Fruit fly (Drosophila melanogaster): ENCODE measurements around the gene Ptpmeg2.

The Ptpmeg2 gene

dm6 chrX:9658865-9659339 lies at the start of gene Ptpmeg2:
Ptpmeg2 (minus strand) TSS chrX:9659145.
- no peak for TF ChIP-seq CG13204 (GFP tag; optimal IDR thresholded peaks at IDR 0.05)
- TF ChIP-seq Ets98B (GFP tag; IDR thresholded peaks at IDR 0.05): peak; percentile 24; the same call in 1 of the 2 replicates
- TF ChIP-seq rn (GFP tag; IDR thresholded peaks at IDR 0.05): no peak
- TF ChIP-seq CG8159 (tag; optimal IDR thresholded peaks at IDR 0.05): peak; percentile 15
- TF ChIP-seq CG9948 (tag; optimal IDR thresholded peaks at IDR 0.05): no peak
- TF ChIP-seq CG34367 (tag; optimal IDR thresholded peaks at IDR 0.05): no peak
- peak; percentile 55; the same call in 1 of the 3 replicates for TF ChIP-seq CG4496 (GFP tag; IDR thresholded peaks at IDR 0.05)
- TF ChIP-seq CG12605 (GFP tag; IDR thresholded peaks at IDR 0.05): no peak
- no peak for TF ChIP-seq CG10348 (GFP tag; IDR thresholded peaks at IDR 0.05)
- TF ChIP-seq fd96Ca (GFP tag; IDR thresholded peaks at IDR 0.05): no peak
- TF ChIP-seq Pif1A (GFP tag; optimal IDR thresholded peaks at IDR 0.05): peak; percentile 8
- TF ChIP-seq CG14655 (GFP tag; optimal IDR thresholded peaks at IDR 0.05): peak; percentile 0
- TF ChIP-seq EcR (GFP tag; optimal IDR thresholded peaks at IDR 0.05): no peak
- TF ChIP-seq CG32121 (GFP tag; IDR thresholded peaks at IDR 0.05): no peak
- peak; percentile 5 for TF ChIP-seq CG15710 (tag; optimal IDR thresholded peaks at IDR 0.05)
- TF ChIP-seq CG17806 (tag; optimal IDR thresholded peaks at IDR 0.05): peak; percentile 22
- no peak for TF ChIP-seq Pif1B (GFP tag; optimal IDR thresholded peaks at IDR 0.05)
- TF ChIP-seq D1 (tag; optimal IDR thresholded peaks at IDR 0.05): no peak
- no peak for TF ChIP-seq CG8301 (tag; optimal IDR thresholded peaks at IDR 0.05)
- no peak for TF ChIP-seq gl (tag; optimal IDR thresholded peaks at IDR 0.05)
- TF ChIP-seq Snoo (tag; optimal IDR thresholded peaks at IDR 0.05): peak; percentile 9

DNA sequence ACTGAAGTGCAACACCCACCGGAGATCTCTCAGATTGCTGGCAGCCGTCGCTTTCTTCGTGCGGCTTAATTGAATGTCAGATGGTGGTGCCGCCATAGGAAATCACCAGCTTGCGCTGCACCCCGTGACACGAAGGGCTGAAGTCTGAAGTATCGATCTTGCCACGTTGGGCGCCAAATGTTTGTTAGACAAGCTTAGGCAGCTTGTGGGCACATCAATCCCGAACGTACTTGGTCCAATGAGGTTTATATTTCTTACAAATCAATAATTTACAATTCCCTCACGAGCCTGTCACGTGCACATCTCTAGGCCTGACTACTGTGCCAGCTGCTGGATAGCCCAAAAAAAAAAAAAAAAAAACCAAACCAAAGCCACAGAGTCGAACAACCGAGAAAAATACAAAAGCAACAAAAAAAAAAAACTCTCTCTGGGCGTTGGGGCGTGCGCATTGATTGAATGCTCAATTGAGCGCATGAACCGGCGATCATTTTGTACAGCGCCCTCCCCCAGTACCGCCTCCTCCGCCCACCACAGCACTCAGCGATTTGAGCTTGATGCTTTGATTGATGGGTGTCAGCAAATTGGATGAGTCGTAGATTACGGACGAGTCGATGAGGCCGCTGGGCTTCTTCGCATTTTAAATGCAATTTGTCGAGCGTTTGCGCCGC lies 49.0 kb upstream of the Ptpmeg2 start:
- TF ChIP-seq Snoo (tag; optimal IDR thresholded peaks at IDR 0.05) (no peak), gl (tag; optimal IDR thresholded peaks at IDR 0.05) (no peak), CG15710 (tag; optimal IDR thresholded peaks at IDR 0.05) (no peak), Pif1A (GFP tag; optimal IDR thresholded peaks at IDR 0.05) (no peak), CG32121 (GFP tag; IDR thresholded peaks at IDR 0.05) (no peak), fd96Ca (GFP tag; IDR thresholded peaks at IDR 0.05) (no peak), EcR (GFP tag; optimal IDR thresholded peaks at IDR 0.05) (no peak), CG17806 (tag; optimal IDR thresholded peaks at IDR 0.05) (no peak), CG12605 (GFP tag; IDR thresholded peaks at IDR 0.05) (no peak), D1 (tag; optimal IDR thresholded peaks at IDR 0.05) (no peak), Ets98B (GFP tag; IDR thresholded peaks at IDR 0.05) (no peak), CG10348 (GFP tag; IDR thresholded peaks at IDR 0.05) (no peak), CG13204 (GFP tag; optimal IDR thresholded peaks at IDR 0.05) (no peak), Pif1B (GFP tag; optimal IDR thresholded peaks at IDR 0.05) (no peak), CG34367 (tag; optimal IDR thresholded peaks at IDR 0.05) (no peak), CG4496 (GFP tag; IDR thresholded peaks at IDR 0.05) (no peak), rn (GFP tag; IDR thresholded peaks at IDR 0.05) (no peak), CG8159 (tag; optimal IDR thresholded peaks at IDR 0.05) (no peak), CG8301 (tag; optimal IDR thresholded peaks at IDR 0.05) (no peak), CG9948 (tag; optimal IDR thresholded peaks at IDR 0.05) (no peak)

DNA sequence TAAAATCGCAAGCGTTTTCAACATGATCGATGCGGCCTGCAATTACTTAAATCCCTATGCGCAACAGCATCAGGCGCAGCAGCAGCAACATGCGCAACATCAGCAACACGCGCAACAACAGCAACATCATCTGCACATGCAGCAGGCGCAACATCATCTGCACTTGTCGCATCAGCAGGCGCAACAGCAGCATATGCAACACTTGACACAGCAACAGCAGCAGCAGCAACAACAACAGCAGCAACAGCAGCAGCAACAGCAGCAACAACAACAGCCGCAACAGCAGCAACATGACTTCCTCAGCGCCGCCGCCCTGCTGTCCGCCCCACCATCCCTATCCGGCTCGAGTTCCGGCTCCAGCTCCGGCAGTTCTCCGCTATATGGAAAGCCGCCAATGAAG lies 35.7 kb upstream of the Ptpmeg2 start:
- TF ChIP-seq CG14655 (GFP tag; optimal IDR thresholded peaks at IDR 0.05) (no peak), gl (tag; optimal IDR thresholded peaks at IDR 0.05) (no peak), Pif1B (GFP tag; optimal IDR thresholded peaks at IDR 0.05) (no peak), CG10348 (GFP tag; IDR thresholded peaks at IDR 0.05) (no peak), CG32121 (GFP tag; IDR thresholded peaks at IDR 0.05) (no peak), EcR (GFP tag; optimal IDR thresholded peaks at IDR 0.05) (no peak), CG13204 (GFP tag; optimal IDR thresholded peaks at IDR 0.05) (no peak), Ets98B (GFP tag; IDR thresholded peaks at IDR 0.05) (no peak), fd96Ca (GFP tag; IDR thresholded peaks at IDR 0.05) (no peak), Snoo (tag; optimal IDR thresholded peaks at IDR 0.05) (no peak), CG15710 (tag; optimal IDR thresholded peaks at IDR 0.05) (no peak), Pif1A (GFP tag; optimal IDR thresholded peaks at IDR 0.05) (no peak), CG4496 (GFP tag; IDR thresholded peaks at IDR 0.05) (no peak), D1 (tag; optimal IDR thresholded peaks at IDR 0.05) (no peak), CG17806 (tag; optimal IDR thresholded peaks at IDR 0.05) (no peak)

DNA sequence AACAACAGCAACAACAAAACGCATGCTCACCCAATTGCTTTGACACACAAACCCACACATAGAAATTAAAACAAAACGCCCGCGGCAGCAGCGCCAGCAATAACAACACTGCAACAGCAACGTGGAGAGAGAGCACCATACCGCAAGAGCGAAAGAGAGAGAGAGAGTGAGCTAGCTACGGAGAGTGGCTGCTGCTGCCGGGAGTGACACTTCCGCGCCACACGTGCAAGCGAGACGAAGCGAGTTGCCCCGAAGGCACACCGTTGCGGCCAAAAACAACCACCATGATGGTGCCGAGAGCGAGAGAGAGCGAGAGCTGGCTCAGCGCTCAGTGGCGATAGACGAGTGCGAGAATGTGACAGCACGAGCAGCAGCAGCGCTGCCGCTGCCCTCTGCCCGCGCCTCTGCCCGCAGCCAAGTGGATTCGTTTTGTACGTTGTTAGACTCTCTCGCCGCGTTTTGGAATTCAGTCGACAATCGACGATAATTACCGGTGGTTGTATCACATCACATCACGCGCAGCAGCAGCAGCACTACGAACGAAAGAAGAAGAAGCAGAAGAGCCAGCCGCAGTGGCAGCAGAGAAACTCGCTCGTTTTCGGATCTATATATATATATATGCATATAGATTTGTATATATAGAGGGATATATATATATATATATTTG lies 34.9 kb upstream of the Ptpmeg2 start, which contains the start of gene btd:
Gene btd (plus strand): TSS at position 467 of the 667 bp plus-strand sequence.
- peak; percentile 23 for TF ChIP-seq CG8159 (tag; optimal IDR thresholded peaks at IDR 0.05)
- TF ChIP-seq Pif1A (GFP tag; optimal IDR thresholded peaks at IDR 0.05): no peak
- TF ChIP-seq CG34367 (tag; optimal IDR thresholded peaks at IDR 0.05): peak; percentile 31
- TF ChIP-seq CG13204 (GFP tag; optimal IDR thresholded peaks at IDR 0.05): peak; percentile 61
- TF ChIP-seq rn (GFP tag; IDR thresholded peaks at IDR 0.05): peak; percentile 58; the same call in 1 of the 2 replicates
- no peak for TF ChIP-seq CG10348 (GFP tag; IDR thresholded peaks at IDR 0.05)
- peak; percentile 15 for TF ChIP-seq CG8301 (tag; optimal IDR thresholded peaks at IDR 0.05)
- TF ChIP-seq EcR (GFP tag; optimal IDR thresholded peaks at IDR 0.05): no peak
- TF ChIP-seq Ets98B (GFP tag; IDR thresholded peaks at IDR 0.05): peak; percentile 58; the same call in 1 of the 2 replicates
- peak; percentile 85 for TF ChIP-seq fd96Ca (GFP tag; IDR thresholded peaks at IDR 0.05)
- TF ChIP-seq CG32121 (GFP tag; IDR thresholded peaks at IDR 0.05): peak; percentile 70
- no peak for TF ChIP-seq CG12605 (GFP tag; IDR thresholded peaks at IDR 0.05)
- TF ChIP-seq CG4496 (GFP tag; IDR thresholded peaks at IDR 0.05): peak; percentile 75
- no peak for TF ChIP-seq CG9948 (tag; optimal IDR thresholded peaks at IDR 0.05)
- peak; percentile 35 for TF ChIP-seq gl (tag; optimal IDR thresholded peaks at IDR 0.05)
- no peak for TF ChIP-seq CG17806 (tag; optimal IDR thresholded peaks at IDR 0.05)
- TF ChIP-seq Snoo (tag; optimal IDR thresholded peaks at IDR 0.05): no peak
- peak; percentile 20 for TF ChIP-seq CG15710 (tag; optimal IDR thresholded peaks at IDR 0.05)
- TF ChIP-seq Pif1B (GFP tag; optimal IDR thresholded peaks at IDR 0.05): no peak
- TF ChIP-seq CG14655 (GFP tag; optimal IDR thresholded peaks at IDR 0.05): peak; percentile 29
- TF ChIP-seq D1 (tag; optimal IDR thresholded peaks at IDR 0.05): no peak

Data from whole organism, pupa.